Comparison of ENCODE assay signal across 2 fruit fly cellular contexts in genomic region chr2L:8423460-8424089, dm6.
TF ChIP-seq lines count a peak whose summit lies in the region.

No protein-coding gene starts in this region.

TF ChIP-seq in whole organism, embryonic, 481 proteins besides CTCF, POLR2A, EP300 and RAD21 (continued from another document and continues in another):
- peak; percentile 29 for TF ChIP-seq CG33557 (GFP tag; optimal IDR thresholded peaks at IDR 0.05; lab: Kevin White, UChicago)
- TF ChIP-seq org-1 (GFP tag; optimal IDR thresholded peaks at IDR 0.05; lab: Kevin White, UChicago), result no peak
- TF ChIP-seq Atf3 (GFP tag; optimal IDR thresholded peaks at IDR 0.05; lab: Kevin White, UChicago), result no peak
- no peak for TF ChIP-seq hb (GFP tag; IDR thresholded peaks at IDR 0.05; lab: Robert Waterston, UW; ENCODE audit: partially characterized antibody)
- no peak for TF ChIP-seq Six4 (GFP tag; optimal IDR thresholded peaks at IDR 0.05; lab: Kevin White, UChicago)
- peak; percentile 19; the same call in 1 of the 3 replicates for TF ChIP-seq ci (GFP tag; IDR thresholded peaks at IDR 0.05; lab: Robert Waterston, UW)
- peak; percentile 36 for TF ChIP-seq CG2678 (tag; optimal IDR thresholded peaks at IDR 0.05; lab: Kevin White, UChicago)
- TF ChIP-seq H15 (GFP tag; IDR thresholded peaks at IDR 0.05; lab: Robert Waterston, UW), result no peak
- TF ChIP-seq CG3281 (GFP tag; optimal IDR thresholded peaks at IDR 0.05; lab: Kevin White, UChicago), result no peak
- TF ChIP-seq insv (GFP tag; optimal IDR thresholded peaks at IDR 0.05; lab: Kevin White, UChicago), result no peak
- TF ChIP-seq ash1 (GFP tag; optimal IDR thresholded peaks at IDR 0.05; lab: Kevin White, UChicago), result no peak
- peak; percentile 53 for TF ChIP-seq CG2875 (GFP tag; optimal IDR thresholded peaks at IDR 0.05; lab: Kevin White, UChicago)
- TF ChIP-seq CG13894 (tag; optimal IDR thresholded peaks at IDR 0.05; lab: Kevin White, UChicago), result no peak
- TF ChIP-seq CG7745 (tag; optimal IDR thresholded peaks at IDR 0.05; lab: Kevin White, UChicago), result no peak
- no peak for TF ChIP-seq CG42726 (GFP tag; IDR thresholded peaks at IDR 0.05; lab: Robert Waterston, UW; ENCODE audit: partially characterized antibody)
- TF ChIP-seq phol (tag; optimal IDR thresholded peaks at IDR 0.05; lab: Kevin White, UChicago), result no peak
- no peak for TF ChIP-seq Rfx (GFP tag; IDR thresholded peaks at IDR 0.05; lab: Robert Waterston, UW)
- peak; percentile 21 for TF ChIP-seq CG11504 (tag; optimal IDR thresholded peaks at IDR 0.05; lab: Kevin White, UChicago)
- no peak for TF ChIP-seq CG16813 (GFP tag; IDR thresholded peaks at IDR 0.05; lab: Robert Waterston, UW; ENCODE audit: partially characterized antibody)
- no peak for TF ChIP-seq Trl (optimal IDR thresholded peaks at IDR 0.05; lab: Kevin White, UChicago)
- no peak for TF ChIP-seq Trl (GFP tag; optimal IDR thresholded peaks at IDR 0.05; lab: Kevin White, UChicago)
- no peak for TF ChIP-seq CG6654 (GFP tag; optimal IDR thresholded peaks at IDR 0.05; lab: Kevin White, UChicago)
- TF ChIP-seq bbx (GFP tag; IDR thresholded peaks at IDR 0.05; lab: Robert Waterston, UW; ENCODE audit: partially characterized antibody), result no peak
- TF ChIP-seq CG5953 (GFP tag; IDR thresholded peaks at IDR 0.05; lab: Robert Waterston, UW), result no peak
- TF ChIP-seq her (GFP tag; optimal IDR thresholded peaks at IDR 0.05; lab: Kevin White, UChicago), result no peak
- TF ChIP-seq CG8290 (GFP tag; optimal IDR thresholded peaks at IDR 0.05; lab: Kevin White, UChicago), result no peak
- TF ChIP-seq CG8290 (tag; optimal IDR thresholded peaks at IDR 0.05; lab: Kevin White, UChicago), result no peak
- no peak for TF ChIP-seq CG2889 (GFP tag; IDR thresholded peaks at IDR 0.05; lab: Robert Waterston, UW)
- peak; percentile 14 for TF ChIP-seq kay (GFP tag; optimal IDR thresholded peaks at IDR 0.05; lab: Kevin White, UChicago)
- TF ChIP-seq Blimp-1 (GFP tag; optimal IDR thresholded peaks at IDR 0.05; lab: Kevin White, UChicago), result peak; percentile 23
- peak; percentile 14 for TF ChIP-seq nau (GFP tag; optimal IDR thresholded peaks at IDR 0.05; lab: Kevin White, UChicago)
- no peak for TF ChIP-seq sens-2 (GFP tag; IDR thresholded peaks at IDR 0.05; lab: Robert Waterston, UW)
- TF ChIP-seq CG4617 (GFP tag; optimal IDR thresholded peaks at IDR 0.05; lab: Kevin White, UChicago; ENCODE audit: borderline replicate concordance), result no peak
- TF ChIP-seq CG10979 (tag; optimal IDR thresholded peaks at IDR 0.05; lab: Kevin White, UChicago), result peak; percentile 22
- TF ChIP-seq slou (GFP tag; optimal IDR thresholded peaks at IDR 0.05; lab: Kevin White, UChicago), result no peak
- no peak for TF ChIP-seq Side (GFP tag; optimal IDR thresholded peaks at IDR 0.05; lab: Kevin White, UChicago)
- TF ChIP-seq cwo (GFP tag; optimal IDR thresholded peaks at IDR 0.05; lab: Kevin White, UChicago), result no peak
- TF ChIP-seq Dbx (GFP tag; IDR thresholded peaks at IDR 0.05; lab: Robert Waterston, UW), result no peak
- peak; percentile 28 for TF ChIP-seq wek (GFP tag; optimal IDR thresholded peaks at IDR 0.05; lab: Kevin White, UChicago)
- TF ChIP-seq CG14710 (tag; optimal IDR thresholded peaks at IDR 0.05; lab: Kevin White, UChicago), result peak; percentile 39
- peak; percentile 9 for TF ChIP-seq CG5180 (GFP tag; optimal IDR thresholded peaks at IDR 0.05; lab: Kevin White, UChicago)
- no peak for TF ChIP-seq so (GFP tag; IDR thresholded peaks at IDR 0.05; lab: Robert Waterston, UW)
- no peak for TF ChIP-seq jing (GFP tag; optimal IDR thresholded peaks at IDR 0.05; lab: Kevin White, UChicago)
- peak; percentile 36 for TF ChIP-seq gem (tag; optimal IDR thresholded peaks at IDR 0.05; lab: Kevin White, UChicago)
- TF ChIP-seq HmgD (GFP tag; optimal IDR thresholded peaks at IDR 0.05; lab: Kevin White, UChicago), result no peak
- no peak for TF ChIP-seq esg (GFP tag; conservative IDR thresholded peaks at IDR 0.05; lab: Robert Waterston, UW)
- peak; percentile 95 for TF ChIP-seq sd (tag; optimal IDR thresholded peaks at IDR 0.05; lab: Kevin White, UChicago)
- TF ChIP-seq Mrtf (GFP tag; IDR thresholded peaks at IDR 0.05; lab: Robert Waterston, UW), result no peak
- no peak for TF ChIP-seq CG14965 (GFP tag; optimal IDR thresholded peaks at IDR 0.05; lab: Kevin White, UChicago; ENCODE audit: borderline replicate concordance)
- no peak for TF ChIP-seq tgo (GFP tag; IDR thresholded peaks at IDR 0.05; lab: Robert Waterston, UW)
- TF ChIP-seq ro (GFP tag; IDR thresholded peaks at IDR 0.05; lab: Robert Waterston, UW), result no peak
- no peak for TF ChIP-seq CG6813 (GFP tag; optimal IDR thresholded peaks at IDR 0.05; lab: Kevin White, UChicago)
- peak; percentile 43 for TF ChIP-seq D (optimal IDR thresholded peaks at IDR 0.05; lab: Kevin White, UChicago)
- TF ChIP-seq D (GFP tag; optimal IDR thresholded peaks at IDR 0.05; lab: Kevin White, UChicago), result no peak
- no peak for TF ChIP-seq Taf1 (GFP tag; IDR thresholded peaks at IDR 0.05; lab: Robert Waterston, UW)
- peak; percentile 24 for TF ChIP-seq nerfin-1 (tag; optimal IDR thresholded peaks at IDR 0.05; lab: Kevin White, UChicago)
- no peak for TF ChIP-seq grau (tag; optimal IDR thresholded peaks at IDR 0.05; lab: Kevin White, UChicago)
- 0 out of 2 replicates have a peak, but pooled peaks have one; percentile 20 for TF ChIP-seq CG31441 (GFP tag; IDR thresholded peaks at IDR 0.05; lab: Robert Waterston, UW)
- no peak for TF ChIP-seq CG6254 (GFP tag; optimal IDR thresholded peaks at IDR 0.05; lab: Kevin White, UChicago)
- no peak for TF ChIP-seq CG15011 (GFP tag; optimal IDR thresholded peaks at IDR 0.05; lab: Kevin White, UChicago)
- TF ChIP-seq CG1024 (GFP tag; IDR thresholded peaks at IDR 0.05; lab: Robert Waterston, UW), result no peak
- TF ChIP-seq CG18619 (GFP tag; optimal IDR thresholded peaks at IDR 0.05; lab: Kevin White, UChicago), result no peak
- TF ChIP-seq Camta (GFP tag; optimal IDR thresholded peaks at IDR 0.05; lab: Kevin White, UChicago), result peak; percentile 28
- peak; percentile 33 for TF ChIP-seq CG1602 (GFP tag; optimal IDR thresholded peaks at IDR 0.05; lab: Kevin White, UChicago)
- peak; percentile 40 for TF ChIP-seq D19A (tag; optimal IDR thresholded peaks at IDR 0.05; lab: Kevin White, UChicago)
- no peak for TF ChIP-seq CG32772 (GFP tag; IDR thresholded peaks at IDR 0.05; lab: Robert Waterston, UW)
- TF ChIP-seq Hr3 (GFP tag; optimal IDR thresholded peaks at IDR 0.05; lab: Kevin White, UChicago), result no peak
- TF ChIP-seq Xbp1 (GFP tag; optimal IDR thresholded peaks at IDR 0.05; lab: Kevin White, UChicago), result no peak

TF ChIP-seq in whole organism, prepupa, 60 proteins besides CTCF, POLR2A, EP300 and RAD21 (continued from another document):
- TF ChIP-seq Ets96B (tag; optimal IDR thresholded peaks at IDR 0.05; lab: Kevin White, UChicago) (peak; percentile 20), topi (GFP tag; optimal IDR thresholded peaks at IDR 0.05; lab: Kevin White, UChicago) (no peak), Ets21C (GFP tag; optimal IDR thresholded peaks at IDR 0.05; lab: Kevin White, UChicago) (no peak), acj6 (GFP tag; optimal IDR thresholded peaks at IDR 0.05; lab: Kevin White, UChicago) (peak; percentile 6), Blimp-1 (GFP tag; optimal IDR thresholded peaks at IDR 0.05; lab: Kevin White, UChicago) (no peak), CG1621 (tag; optimal IDR thresholded peaks at IDR 0.05; lab: Kevin White, UChicago) (no peak), CG10669 (GFP tag; optimal IDR thresholded peaks at IDR 0.05; lab: Kevin White, UChicago) (peak; percentile 36), ss (GFP tag; optimal IDR thresholded peaks at IDR 0.05; lab: Kevin White, UChicago) (peak in 1 of 2 experiments; percentile 33), CG6163 (GFP tag; IDR thresholded peaks at IDR 0.05; lab: Robert Waterston, UW) (no peak), CG8119 (GFP tag; IDR thresholded peaks at IDR 0.05; lab: Robert Waterston, UW) (no peak), spab (GFP tag; optimal IDR thresholded peaks at IDR 0.05; lab: Kevin White, UChicago) (no peak), CG34406 (GFP tag; optimal IDR thresholded peaks at IDR 0.05; lab: Kevin White, UChicago) (no peak), Eip78C (GFP tag; lab: Kevin White, UChicago) (peak; percentile 54), CG32006 (GFP tag; optimal IDR thresholded peaks at IDR 0.05; lab: Kevin White, UChicago) (no peak), CG8319 (GFP tag; optimal IDR thresholded peaks at IDR 0.05; lab: Kevin White, UChicago) (no peak), Sox14 (GFP tag; optimal IDR thresholded peaks at IDR 0.05; lab: Kevin White, UChicago) (no peak), vri (GFP tag; optimal IDR thresholded peaks at IDR 0.05; lab: Kevin White, UChicago) (no peak), fd85E (GFP tag; optimal IDR thresholded peaks at IDR 0.05; lab: Kevin White, UChicago) (no peak), CG11762 (GFP tag; optimal IDR thresholded peaks at IDR 0.05; lab: Kevin White, UChicago; ENCODE audit: insufficient read depth) (no peak), Sox15 (GFP tag; optimal IDR thresholded peaks at IDR 0.05; lab: Kevin White, UChicago) (no peak), Hr39 (GFP tag; optimal IDR thresholded peaks at IDR 0.05; lab: Kevin White, UChicago) (no peak), OdsH (GFP tag; optimal IDR thresholded peaks at IDR 0.05; lab: Kevin White, UChicago) (no peak), svp (GFP tag; lab: Kevin White, UChicago) (peak; percentile 53), fkh (GFP tag; optimal IDR thresholded peaks at IDR 0.05; lab: Kevin White, UChicago) (peak; percentile 23), CG4318 (GFP tag; optimal IDR thresholded peaks at IDR 0.05; lab: Kevin White, UChicago) (no peak), CG6808 (GFP tag; optimal IDR thresholded peaks at IDR 0.05; lab: Kevin White, UChicago) (peak; percentile 58), Eip93F (GFP tag; optimal IDR thresholded peaks at IDR 0.05; lab: Kevin White, UChicago) (no peak), esn (GFP tag; optimal IDR thresholded peaks at IDR 0.05; lab: Kevin White, UChicago) (peak; percentile 35), CG3032 (tag; optimal IDR thresholded peaks at IDR 0.05; lab: Kevin White, UChicago) (no peak), CG15336 (GFP tag; IDR thresholded peaks at IDR 0.05; lab: Robert Waterston, UW) (no peak), CG31627 (GFP tag; optimal IDR thresholded peaks at IDR 0.05; lab: Kevin White, UChicago) (no peak), achi (GFP tag; optimal IDR thresholded peaks at IDR 0.05; lab: Kevin White, UChicago) (no peak), Hr38 (GFP tag; optimal IDR thresholded peaks at IDR 0.05; lab: Kevin White, UChicago) (no peak), dsx (GFP tag; optimal IDR thresholded peaks at IDR 0.05; lab: Kevin White, UChicago; ENCODE audit: poor library complexity, severe bottlenecking) (no peak), Smox (GFP tag; optimal IDR thresholded peaks at IDR 0.05; lab: Kevin White, UChicago) (no peak), CG6854 (GFP tag; optimal IDR thresholded peaks at IDR 0.05; lab: Kevin White, UChicago) (no peak)
